Fruit fly (Drosophila melanogaster): ENCODE measurements around the gene Smyd3.

Gene Smyd3

dm6 chrX:2603851-2604505 is 4.7 kb downstream of the Smyd3 start, which contains the start of the genes Klp3A and Zw10 (continued):
- TF ChIP-seq Max (GFP tag; optimal IDR thresholded peaks at IDR 0.05), result no peak
- TF ChIP-seq Hr78 (GFP tag; optimal IDR thresholded peaks at IDR 0.05), result no peak
- no peak for TF ChIP-seq dysf (GFP tag; IDR thresholded peaks at IDR 0.05)
- TF ChIP-seq Vsx1 (GFP tag; optimal IDR thresholded peaks at IDR 0.05), result no peak
- TF ChIP-seq chn (GFP tag; optimal IDR thresholded peaks at IDR 0.05), result no peak
- no peak for TF ChIP-seq eyg (GFP tag; optimal IDR thresholded peaks at IDR 0.05)
- peak; percentile 30 for TF ChIP-seq CG30403 (GFP tag; optimal IDR thresholded peaks at IDR 0.05)
- TF ChIP-seq yki (optimal IDR thresholded peaks at IDR 0.05), result no peak
- TF ChIP-seq row (GFP tag; IDR thresholded peaks at IDR 0.05), result peak; percentile 79
- no peak for TF ChIP-seq CG7839 (tag; optimal IDR thresholded peaks at IDR 0.05)
- no peak for TF ChIP-seq Mes4 (GFP tag; optimal IDR thresholded peaks at IDR 0.05)
- peak; percentile 70; the same call in 1 of the 3 replicates for TF ChIP-seq hb (GFP tag; IDR thresholded peaks at IDR 0.05; ENCODE audit: partially characterized antibody)
- no peak for TF ChIP-seq CG43689 (GFP tag; IDR thresholded peaks at IDR 0.05)
- TF ChIP-seq CG7745 (tag; optimal IDR thresholded peaks at IDR 0.05), result no peak
- TF ChIP-seq CG9215 (GFP tag; IDR thresholded peaks at IDR 0.05), result no peak
- TF ChIP-seq unc-4 (GFP tag; IDR thresholded peaks at IDR 0.05; ENCODE audit: partially characterized antibody), result peak; percentile 61
- TF ChIP-seq esg (GFP tag; conservative IDR thresholded peaks at IDR 0.05), result no peak
- TF ChIP-seq grn (GFP tag; optimal IDR thresholded peaks at IDR 0.05), result no peak
- peak; percentile 65 for TF ChIP-seq MBD-R2 (GFP tag; IDR thresholded peaks at IDR 0.05)
- TF ChIP-seq CG13287 (GFP tag; IDR thresholded peaks at IDR 0.05; ENCODE audit: partially characterized antibody), result peak; percentile 69
- no peak for TF ChIP-seq CG31388 (GFP tag; optimal IDR thresholded peaks at IDR 0.05)
- TF ChIP-seq cas (GFP tag; IDR thresholded peaks at IDR 0.05), result no peak
- TF ChIP-seq nmo (GFP tag; optimal IDR thresholded peaks at IDR 0.05), result peak; percentile 41
- TF ChIP-seq CG12104 (GFP tag; optimal IDR thresholded peaks at IDR 0.05), result no peak
- TF ChIP-seq CG9932 (GFP tag; IDR thresholded peaks at IDR 0.05), result peak; percentile 43; the same call in 1 of the 2 replicates
- 0 out of 3 replicates have a peak, but pooled peaks have one; percentile 45 for TF ChIP-seq Doc3 (GFP tag; IDR thresholded peaks at IDR 0.05; ENCODE audit: partially characterized antibody)
- TF ChIP-seq Sox100B (GFP tag; optimal IDR thresholded peaks at IDR 0.05), result no peak
- no peak for TF ChIP-seq ems (GFP tag; optimal IDR thresholded peaks at IDR 0.05)
- peak; percentile 25 for TF ChIP-seq HmgZ (tag; optimal IDR thresholded peaks at IDR 0.05)
- no peak for TF ChIP-seq CG10209 (GFP tag; optimal IDR thresholded peaks at IDR 0.05)
- peak; percentile 58; the same call in 1 of the 3 replicates for TF ChIP-seq CG7963 (GFP tag; IDR thresholded peaks at IDR 0.05; ENCODE audit: partially characterized antibody)
- peak; percentile 61 for TF ChIP-seq CG6791 (GFP tag; IDR thresholded peaks at IDR 0.05; ENCODE audit: partially characterized antibody)
- no peak for TF ChIP-seq Dbx (GFP tag; IDR thresholded peaks at IDR 0.05)
- peak; percentile 41 for TF ChIP-seq CG12659 (GFP tag; optimal IDR thresholded peaks at IDR 0.05)
- TF ChIP-seq CG16815 (GFP tag; optimal IDR thresholded peaks at IDR 0.05), result no peak
- TF ChIP-seq Hr51 (GFP tag; optimal IDR thresholded peaks at IDR 0.05), result no peak
- TF ChIP-seq sens (GFP tag), result peak; percentile 86
- peak; percentile 72 for TF ChIP-seq nerfin-2 (GFP tag; IDR thresholded peaks at IDR 0.05; ENCODE audit: partially characterized antibody)
- TF ChIP-seq gro (GFP tag; optimal IDR thresholded peaks at IDR 0.05), result no peak
- TF ChIP-seq da (GFP tag; optimal IDR thresholded peaks at IDR 0.05), result no peak
- peak; percentile 6 for TF ChIP-seq nom (GFP tag; optimal IDR thresholded peaks at IDR 0.05)
- no peak for TF ChIP-seq ERR (GFP tag; optimal IDR thresholded peaks at IDR 0.05)
- peak; percentile 26; the same call in 1 of the 2 replicates for TF ChIP-seq CG6272 (GFP tag; IDR thresholded peaks at IDR 0.05)
- no peak for TF ChIP-seq CG12219 (GFP tag; optimal IDR thresholded peaks at IDR 0.05)
- peak; percentile 1 for TF ChIP-seq Atf-2 (GFP tag; optimal IDR thresholded peaks at IDR 0.05)
- TF ChIP-seq CG11695 (GFP tag; IDR thresholded peaks at IDR 0.05), result no peak
- TF ChIP-seq CG6254 (GFP tag; optimal IDR thresholded peaks at IDR 0.05), result no peak
- no peak for TF ChIP-seq fu2 (GFP tag; optimal IDR thresholded peaks at IDR 0.05)
- no peak for TF ChIP-seq run (tag; optimal IDR thresholded peaks at IDR 0.05)
- TF ChIP-seq CG11085 (GFP tag; IDR thresholded peaks at IDR 0.05), result no peak
